ENCODE assay signal across 3 worm cellular contexts in genomic region chrII:13736906-13737305, ce11.
TF ChIP-seq lines count a peak whose summit lies in the region.

No protein-coding gene starts in this region.

TF ChIP-seq in whole organism, L1 larva, 84 proteins besides CTCF, POLR2A, EP300 and RAD21 (continued from another document and continues in another):
- TF ChIP-seq egl-27 (tag; optimal IDR thresholded peaks at IDR 0.05; lab: Kevin White, UChicago) (no peak), tlp-1 (tag; optimal IDR thresholded peaks at IDR 0.05; lab: Kevin White, UChicago) (no peak), ama-1 (optimal IDR thresholded peaks at IDR 0.05; lab: Kevin White, UChicago) (no peak), sup-37 (GFP tag; optimal IDR thresholded peaks at IDR 0.05; lab: Kevin White, UChicago) (no peak), rnt-1 (tag; optimal IDR thresholded peaks at IDR 0.05; lab: Kevin White, UChicago) (no peak), zag-1 (tag; optimal IDR thresholded peaks at IDR 0.05; lab: Kevin White, UChicago) (no peak), unc-30 (tag; optimal IDR thresholded peaks at IDR 0.05; lab: Kevin White, UChicago) (no peak), pax-3 (tag; optimal IDR thresholded peaks at IDR 0.05; lab: Kevin White, UChicago) (no peak), C04F5.9 (tag; optimal IDR thresholded peaks at IDR 0.05; lab: Kevin White, UChicago) (no peak), nhr-77 (tag; optimal IDR thresholded peaks at IDR 0.05; lab: Kevin White, UChicago) (no peak), fkh-4 (tag; optimal IDR thresholded peaks at IDR 0.05; lab: Kevin White, UChicago; ENCODE audit: borderline replicate concordance) (no peak), isw-1 (GFP tag; IDR thresholded peaks at IDR 0.05; lab: Robert Waterston, UW) (no peak), mdl-1 (tag; optimal IDR thresholded peaks at IDR 0.05; lab: Kevin White, UChicago) (peak in 1 of 2 experiments; percentile 39), nhr-47 (tag; optimal IDR thresholded peaks at IDR 0.05; lab: Kevin White, UChicago) (no peak), lin-35 (GFP tag; optimal IDR thresholded peaks at IDR 0.05; lab: Kevin White, UChicago) (peak in 1 of 2 experiments; percentile 51), lsy-2 (tag; optimal IDR thresholded peaks at IDR 0.05; lab: Kevin White, UChicago) (peak in 1 of 2 experiments; percentile 5), fkh-8 (tag; optimal IDR thresholded peaks at IDR 0.05; lab: Kevin White, UChicago) (no peak), mep-1 (tag; optimal IDR thresholded peaks at IDR 0.05; lab: Kevin White, UChicago) (peak; percentile 3), nhr-71 (tag; optimal IDR thresholded peaks at IDR 0.05; lab: Kevin White, UChicago) (peak; percentile 32), aly-2 (tag; optimal IDR thresholded peaks at IDR 0.05; lab: Kevin White, UChicago) (no peak), egl-13 (tag; optimal IDR thresholded peaks at IDR 0.05; lab: Kevin White, UChicago) (no peak), grh-1 (GFP tag; IDR thresholded peaks at IDR 0.05; lab: Robert Waterston, UW) (no peak), jun-1 (tag; optimal IDR thresholded peaks at IDR 0.05; lab: Kevin White, UChicago) (no peak), nhr-20 (tag; optimal IDR thresholded peaks at IDR 0.05; lab: Kevin White, UChicago) (peak; percentile 39), nhr-84 (tag; optimal IDR thresholded peaks at IDR 0.05; lab: Kevin White, UChicago) (no peak), nhr-85 (tag; lab: Kevin White, UChicago) (peak; percentile 67), elt-3 (tag; optimal IDR thresholded peaks at IDR 0.05; lab: Kevin White, UChicago) (no peak), ztf-4 (tag; optimal IDR thresholded peaks at IDR 0.05; lab: Kevin White, UChicago) (no peak), fkh-10 (GFP tag; optimal IDR thresholded peaks at IDR 0.05; lab: Kevin White, UChicago) (no peak), ztf-11 (tag; optimal IDR thresholded peaks at IDR 0.05; lab: Kevin White, UChicago) (no peak), snu-23 (GFP tag; optimal IDR thresholded peaks at IDR 0.05; lab: Kevin White, UChicago) (peak; percentile 34), ets-5 (GFP tag; IDR thresholded peaks at IDR 0.05; lab: Robert Waterston, UW) (no peak), lin-13 (GFP tag; optimal IDR thresholded peaks at IDR 0.05; lab: Kevin White, UChicago) (no peak), nhr-76 (tag; optimal IDR thresholded peaks at IDR 0.05; lab: Kevin White, UChicago) (no peak), mef-2 (tag; optimal IDR thresholded peaks at IDR 0.05; lab: Kevin White, UChicago) (no peak), irx-1 (tag; optimal IDR thresholded peaks at IDR 0.05; lab: Kevin White, UChicago) (no peak), elt-2 (tag; optimal IDR thresholded peaks at IDR 0.05; lab: Kevin White, UChicago) (no peak), nhr-19 (GFP tag; conservative IDR thresholded peaks at IDR 0.05; lab: Robert Waterston, UW) (peak; percentile 46), alr-1 (tag; optimal IDR thresholded peaks at IDR 0.05; lab: Kevin White, UChicago; ENCODE audit: borderline replicate concordance) (no peak), C16A3.4 (tag; optimal IDR thresholded peaks at IDR 0.05; lab: Kevin White, UChicago) (no peak), pag-3 (tag; optimal IDR thresholded peaks at IDR 0.05; lab: Kevin White, UChicago; ENCODE audit: borderline replicate concordance, insufficient read depth) (no peak), unc-98 (GFP tag; IDR thresholded peaks at IDR 0.05; lab: Robert Waterston, UW) (no peak), snpc-4 (tag; optimal IDR thresholded peaks at IDR 0.05; lab: Kevin White, UChicago) (no peak), skn-1 (tag; optimal IDR thresholded peaks at IDR 0.05; lab: Kevin White, UChicago) (no peak), dsc-1 (tag; optimal IDR thresholded peaks at IDR 0.05; lab: Kevin White, UChicago) (no peak), nhr-12 (tag; optimal IDR thresholded peaks at IDR 0.05; lab: Kevin White, UChicago) (no peak)

TF ChIP-seq in whole organism, L2 larva, 48 proteins besides CTCF, POLR2A, EP300 and RAD21 (continued from another document):
- TF ChIP-seq sma-9 (GFP tag; optimal IDR thresholded peaks at IDR 0.05; lab: Kevin White, UChicago) (peak; percentile 63), sma-9 (tag; optimal IDR thresholded peaks at IDR 0.05; lab: Kevin White, UChicago) (no peak), nhr-129 (tag; optimal IDR thresholded peaks at IDR 0.05; lab: Kevin White, UChicago) (peak; percentile 14), ZK546.5 (tag; optimal IDR thresholded peaks at IDR 0.05; lab: Kevin White, UChicago) (no peak), unc-62 (GFP tag; optimal IDR thresholded peaks at IDR 0.05; lab: Kevin White, UChicago) (no peak), ceh-82 (tag; optimal IDR thresholded peaks at IDR 0.05; lab: Kevin White, UChicago) (no peak), blmp-1 (tag; optimal IDR thresholded peaks at IDR 0.05; lab: Kevin White, UChicago; ENCODE audit: insufficient read depth) (no peak)

TF ChIP-seq in whole organism, L4 larva, 104 proteins besides CTCF, POLR2A, EP300 and RAD21 (continued from another document):
- no peak for TF ChIP-seq spr-3 (GFP tag; optimal IDR thresholded peaks at IDR 0.05; lab: Kevin White, UChicago)
- TF ChIP-seq egl-27 (tag; optimal IDR thresholded peaks at IDR 0.05; lab: Kevin White, UChicago), result no peak
- TF ChIP-seq duxl-1 (tag; optimal IDR thresholded peaks at IDR 0.05; lab: Kevin White, UChicago; ENCODE audit: poor library complexity), result no peak
- no peak for TF ChIP-seq snpc-4 (tag; optimal IDR thresholded peaks at IDR 0.05; lab: Kevin White, UChicago)
- peak; percentile 34 for TF ChIP-seq dve-1 (tag; optimal IDR thresholded peaks at IDR 0.05; lab: Kevin White, UChicago; ENCODE audit: insufficient read depth)
TF ChIP-seq in whole organism, L4 larva: peak in this region for 8.
